Worm (Caenorhabditis elegans): ENCODE measurements around the gene F41C3.1.

DNA sequence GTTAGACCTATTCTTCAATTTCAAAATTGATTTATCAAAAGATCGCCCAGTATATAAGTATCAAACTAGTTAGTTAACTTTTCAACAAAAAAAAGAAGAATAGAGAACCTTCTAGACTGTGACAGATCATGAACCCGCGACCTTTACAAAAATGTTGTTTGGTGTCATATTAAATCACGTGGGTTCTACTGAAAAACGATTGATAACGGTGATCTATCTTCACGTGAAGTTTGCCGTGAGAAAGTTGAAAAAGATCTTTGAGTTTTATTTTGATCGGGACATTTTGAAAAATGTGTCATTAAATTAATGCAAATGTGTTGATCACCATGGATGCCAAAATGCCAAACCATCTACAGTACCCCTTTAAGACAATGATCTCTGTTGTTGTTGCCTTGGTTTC, 3.7 kb upstream of the F41C3.1 start:
- TF ChIP-seq dao-5 (tag; optimal IDR thresholded peaks at IDR 0.05) (no peak), him-1 (tag; optimal IDR thresholded peaks at IDR 0.05) (no peak), W03F9.2 (tag; optimal IDR thresholded peaks at IDR 0.05) (no peak)
